Fruit fly (Drosophila melanogaster) whole organism, embryonic: Measurements from ENCODE around the gene tbc.
A peak's percentile ranks its signal among the peaks of the same experiment; 100 is the strongest.

Experiments used
- CG11560 ChIP-seq: fragments of 200-800 bp; sonication (Bioruptor generic); IDR thresholded peaks from 3 replicates; pipeline ENCODE4 v1.3.6; 2022; ENCODE audit warnings: missing biosample characterization, missing genetic modification characterization
- CG12104 ChIP-seq: fragments of 200-800 bp; sonication (Bioruptor generic); optimal IDR thresholded peaks from 3 replicates; lab custom pipeline; 2016; ENCODE audit warnings: missing biosample characterization, missing genetic modification characterization
- CG13775 ChIP-seq: fragments of 200-800 bp; sonication (Bioruptor generic); optimal IDR thresholded peaks from 3 replicates; lab custom pipeline; 2017; ENCODE audit warnings: missing biosample characterization, mild to moderate bottlenecking, missing genetic modification characterization
- CG14441 ChIP-seq: fragments of 200-800 bp; sonication (Bioruptor generic); IDR thresholded peaks from 2 replicates; pipeline ENCODE4 v1.3.6; 2022; ENCODE audit warnings: missing biosample characterization, missing genetic modification characterization
- CG16779 ChIP-seq: fragments of 200-800 bp; sonication (Bioruptor generic); IDR thresholded peaks from 2 replicates; pipeline ENCODE4 v1.3.6; 2022; ENCODE audit warnings: missing biosample characterization, missing genetic modification characterization
- CG16815 ChIP-seq: fragments of 200-800 bp; sonication (Bioruptor generic); optimal IDR thresholded peaks from 3 replicates; lab custom pipeline; 2017; ENCODE audit warnings: missing biosample characterization, mild to moderate bottlenecking, missing genetic modification characterization
- CG17186 ChIP-seq: fragments of 200-800 bp; sonication (Bioruptor generic); optimal IDR thresholded peaks from 3 replicates; lab custom pipeline; 2017; ENCODE audit warnings: missing biosample characterization, missing genetic modification reagents, missing genetic modification characterization
- CG17612 ChIP-seq: fragments of 200-800 bp; sonication (Bioruptor generic); IDR thresholded peaks from 2 replicates; pipeline ENCODE4 v1.3.6; 2022; ENCODE audit warnings: missing biosample characterization, missing genetic modification characterization
- CG17829 ChIP-seq: fragments of 200-800 bp; optimal IDR thresholded peaks from 2 replicates; lab custom pipeline; 2019; ENCODE audit warnings: missing biosample characterization, mild to moderate bottlenecking, missing genetic modification characterization, moderate library complexity
- CG17912 ChIP-seq: fragments of 200-800 bp; sonication (Bioruptor generic); optimal IDR thresholded peaks from 2 replicates; lab custom pipeline; 2018; ENCODE audit warnings: missing biosample characterization, mild to moderate bottlenecking, missing genetic modification characterization
- CG2120 ChIP-seq: fragments of 200-800 bp; sonication (Bioruptor generic); optimal IDR thresholded peaks from 3 replicates; lab custom pipeline; 2016; ENCODE audit warnings: missing biosample characterization, missing genetic modification characterization
- CG2202 ChIP-seq: fragments of 200-800 bp; sonication (Bioruptor generic); optimal IDR thresholded peaks from 2 replicates; lab custom pipeline; 2018; ENCODE audit warnings: missing biosample characterization, mild to moderate bottlenecking, missing genetic modification characterization
- CG30431 ChIP-seq: fragments of 200-800 bp; sonication (Bioruptor generic); optimal IDR thresholded peaks from 2 replicates; lab custom pipeline; 2017; ENCODE audit warnings: missing biosample characterization, missing genetic modification characterization
- CG31388 ChIP-seq: fragments of 200-800 bp; sonication (Bioruptor generic); optimal IDR thresholded peaks from 2 replicates; lab custom pipeline; 2016; ENCODE audit warnings: missing biosample characterization, missing genetic modification characterization
- CG3407 ChIP-seq: fragments of 200-800 bp; sonication (Bioruptor generic); optimal IDR thresholded peaks from 2 replicates; lab custom pipeline; 2018; ENCODE audit warnings: missing biosample characterization, mild to moderate bottlenecking, missing genetic modification characterization
- CG4328 ChIP-seq: fragments of 200-800 bp; sonication (Bioruptor generic); optimal IDR thresholded peaks from 3 replicates; lab custom pipeline; 2017; ENCODE audit warnings: missing biosample characterization, missing genetic modification reagents, missing genetic modification characterization
- CG4707 ChIP-seq: fragments of 200-800 bp; sonication (Bioruptor generic); optimal IDR thresholded peaks from 2 replicates; lab custom pipeline; 2018; ENCODE audit warnings: missing biosample characterization, mild to moderate bottlenecking, missing genetic modification characterization, moderate library complexity
- CG4820 ChIP-seq: fragments of 200-800 bp; sonication (Bioruptor generic); optimal IDR thresholded peaks from 3 replicates; lab custom pipeline; 2016; ENCODE audit warnings: missing biosample characterization, missing genetic modification characterization
- CG6683 ChIP-seq: fragments of 200-800 bp; sonication (Bioruptor generic); optimal IDR thresholded peaks from 2 replicates; lab custom pipeline; 2017; ENCODE audit warnings: missing biosample characterization, mild to moderate bottlenecking, missing genetic modification characterization, missing genetic modification reagents
- CG6689 ChIP-seq: fragments of 200-800 bp; sonication (Bioruptor generic); IDR thresholded peaks from 2 replicates; pipeline ENCODE4 v1.3.6; 2022; ENCODE audit warnings: missing biosample characterization, missing genetic modification characterization
- CG6765 ChIP-seq: fragments of 200-800 bp; sonication (Bioruptor generic); optimal IDR thresholded peaks from 3 replicates; lab custom pipeline; 2017; ENCODE audit warnings: missing biosample characterization, mild to moderate bottlenecking, missing genetic modification characterization
- CG9727 ChIP-seq: fragments of 200-800 bp; sonication (Bioruptor generic); optimal IDR thresholded peaks from 3 replicates; lab custom pipeline; 2017; ENCODE audit warnings: missing biosample characterization, mild to moderate bottlenecking, missing genetic modification characterization
- Dbx ChIP-seq: fragments of 200-800 bp; sonication (Bioruptor generic); IDR thresholded peaks from 3 replicates; pipeline ENCODE4 v1.3.6; 2022; ENCODE audit warnings: missing biosample characterization, missing genetic modification characterization
- Dip2 ChIP-seq: fragments of 200-800 bp; sonication (Bioruptor generic); IDR thresholded peaks from 2 replicates; pipeline ENCODE4 v1.3.6; 2022; ENCODE audit warnings: missing biosample characterization, missing genetic modification characterization
- Dip3 ChIP-seq: fragments of 200-800 bp; sonication (Bioruptor generic); optimal IDR thresholded peaks from 3 replicates; lab custom pipeline; 2016; ENCODE audit warnings: missing biosample characterization, missing genetic modification characterization
- Fer2 ChIP-seq: fragments of 200-800 bp; sonication (Bioruptor generic); optimal IDR thresholded peaks from 2 replicates; lab custom pipeline; 2018; ENCODE audit warnings: missing biosample characterization, mild to moderate bottlenecking, missing genetic modification characterization, moderate library complexity
- GATAe ChIP-seq: fragments of 200-800 bp; sonication (Bioruptor generic); conservative IDR thresholded peaks from 2 replicates; pipeline ENCODE4 v1.3.6; 2022; ENCODE audit warnings: missing biosample characterization, missing genetic modification characterization
- Hr3 ChIP-seq: fragments of 200-800 bp; sonication (Bioruptor generic); optimal IDR thresholded peaks from 3 replicates; lab custom pipeline; 2016; ENCODE audit warnings: missing biosample characterization, missing genetic modification characterization
- Hr78 ChIP-seq, 2 experiments: fragments of 200-800 bp in 1 of 2; fragments of >200 bp in 1 of 2; sonication (Bioruptor generic) in 1 of 2; optimal IDR thresholded peaks; 2 replicates each; lab custom pipeline; 2017 to 2019; ENCODE audit warnings: missing biosample characterization in 2 of 2, missing genetic modification characterization in 2 of 2, mild to moderate bottlenecking in 1 of 2, moderate library complexity in 1 of 2
- Meics ChIP-seq: fragments of 200-800 bp; sonication (Bioruptor generic); optimal IDR thresholded peaks from 2 replicates; lab custom pipeline; 2017; ENCODE audit warnings: missing biosample characterization, mild to moderate bottlenecking, missing genetic modification characterization
- NFAT ChIP-seq: fragments of 200-800 bp; sonication (Bioruptor generic); IDR thresholded peaks from 2 replicates; pipeline ENCODE4 v1.3.6; 2022; ENCODE audit warnings: missing biosample characterization, missing genetic modification characterization
- Nf-YA ChIP-seq: fragments of 200-800 bp; sonication (Bioruptor generic); IDR thresholded peaks from 2 replicates; pipeline ENCODE4 v1.3.6; 2022; ENCODE audit warnings: missing biosample characterization, missing genetic modification characterization
- Stat92E ChIP-seq, 3 experiments: fragments of >200 bp in 2 of 3; fragments of 200-800 bp in 1 of 3; sonication (Bioruptor generic) in 1 of 3; optimal IDR thresholded peaks; 2 replicates each; lab custom pipeline; 2017 to 2019; ENCODE audit warnings: missing biosample characterization in 3 of 3, missing genetic modification characterization in 3 of 3, mild to moderate bottlenecking in 1 of 3, moderate library complexity in 1 of 3
- TFAM ChIP-seq: fragments of 200-800 bp; sonication (Bioruptor generic); optimal IDR thresholded peaks from 2 replicates; lab custom pipeline; 2017; ENCODE audit warnings: missing biosample characterization, missing genetic modification characterization, inconsistent platforms
- Vsx1 ChIP-seq: fragments of 200-800 bp; sonication (Bioruptor generic); optimal IDR thresholded peaks from 2 replicates; lab custom pipeline; 2017; ENCODE audit warnings: missing biosample characterization, mild to moderate bottlenecking, missing genetic modification characterization, missing genetic modification reagents
- bbx ChIP-seq: fragments of 200-800 bp; sonication (Bioruptor generic); IDR thresholded peaks from 2 replicates; pipeline ENCODE4 v1.3.6; 2022; ENCODE audit warnings: missing biosample characterization, missing genetic modification characterization; ENCODE audit not compliant: partially characterized antibody
- btn ChIP-seq: fragments of 200-800 bp; sonication (Bioruptor generic); optimal IDR thresholded peaks from 2 replicates; lab custom pipeline; 2016; ENCODE audit warnings: missing biosample characterization, missing genetic modification characterization
- chif ChIP-seq, 2 experiments: fragments of 200-800 bp; sonication (Bioruptor generic); optimal IDR thresholded peaks; 3 replicates each; lab custom pipeline; 2016; ENCODE audit warnings: missing biosample characterization in 2 of 2, missing genetic modification characterization in 2 of 2
- gcm ChIP-seq: fragments of 200-800 bp; sonication (Bioruptor generic); optimal IDR thresholded peaks from 2 replicates; lab custom pipeline; 2019; ENCODE audit warnings: missing biosample characterization, mild to moderate bottlenecking, missing genetic modification characterization, moderate library complexity
- grau ChIP-seq: fragments of 200-800 bp; optimal IDR thresholded peaks from 3 replicates; lab custom pipeline; 2019; ENCODE audit warnings: missing biosample characterization, mild to moderate bottlenecking, missing genetic modification characterization, moderate library complexity
- kni ChIP-seq: fragments of 200-800 bp; sonication (Bioruptor generic); optimal IDR thresholded peaks from 3 replicates; lab custom pipeline; 2017; ENCODE audit warnings: mild to moderate bottlenecking, missing biosample characterization, missing genetic modification reagents, missing genetic modification characterization
- pan ChIP-seq, 4 experiments: fragments of >200 bp in 3 of 4; fragments of 200-800 bp in 1 of 4; sonication (Bioruptor generic) in 1 of 4; optimal IDR thresholded peaks in 3 of 4; IDR thresholded peaks in 1 of 4; 2 replicates each; pipeline versions ENCODE4 v1.3.6 to Lab custom; 2017 to 2022; ENCODE audit warnings: missing biosample characterization in 2 of 4, missing genetic modification characterization in 2 of 4, mixed read lengths in 1 of 4
- peb ChIP-seq: fragments of 200-800 bp; sonication (Bioruptor generic); IDR thresholded peaks from 2 replicates; pipeline ENCODE4 v1.3.6; 2022; ENCODE audit warnings: missing biosample characterization, missing genetic modification characterization
- phol ChIP-seq: fragments of 200-800 bp; sonication (Bioruptor generic); optimal IDR thresholded peaks from 3 replicates; lab custom pipeline; 2018; ENCODE audit warnings: missing biosample characterization, mild to moderate bottlenecking, missing genetic modification characterization, moderate library complexity
- psq ChIP-seq: fragments of 200-800 bp; sonication (Bioruptor generic); optimal IDR thresholded peaks from 2 replicates; lab custom pipeline; 2017; ENCODE audit warnings: missing biosample characterization, missing genetic modification characterization
- repo ChIP-seq: fragments of 200-800 bp; sonication (Bioruptor generic); optimal IDR thresholded peaks from 2 replicates; lab custom pipeline; 2016; ENCODE audit warnings: missing biosample characterization, missing genetic modification characterization
- sens ChIP-seq: fragments of 200-800 bp; sonication (Bioruptor generic); peaks from one replicate; lab custom pipeline; 2016; ENCODE audit warnings: missing biosample characterization, missing genetic modification characterization
- slp2 ChIP-seq: fragments of 200-800 bp; sonication (Bioruptor generic); optimal IDR thresholded peaks from 2 replicates; lab custom pipeline; 2016; ENCODE audit warnings: missing biosample characterization, missing genetic modification characterization
- vfl ChIP-seq: fragments of 200-800 bp; sonication (Bioruptor generic); optimal IDR thresholded peaks from 2 replicates; lab custom pipeline; 2016; ENCODE audit warnings: missing biosample characterization, missing genetic modification characterization
- z ChIP-seq: fragments of 200-800 bp; sonication (Bioruptor generic); IDR thresholded peaks from 3 replicates; pipeline ENCODE4 v1.3.6; 2022; ENCODE audit warnings: missing biosample characterization, missing genetic modification characterization

Gene tbc

DNA sequence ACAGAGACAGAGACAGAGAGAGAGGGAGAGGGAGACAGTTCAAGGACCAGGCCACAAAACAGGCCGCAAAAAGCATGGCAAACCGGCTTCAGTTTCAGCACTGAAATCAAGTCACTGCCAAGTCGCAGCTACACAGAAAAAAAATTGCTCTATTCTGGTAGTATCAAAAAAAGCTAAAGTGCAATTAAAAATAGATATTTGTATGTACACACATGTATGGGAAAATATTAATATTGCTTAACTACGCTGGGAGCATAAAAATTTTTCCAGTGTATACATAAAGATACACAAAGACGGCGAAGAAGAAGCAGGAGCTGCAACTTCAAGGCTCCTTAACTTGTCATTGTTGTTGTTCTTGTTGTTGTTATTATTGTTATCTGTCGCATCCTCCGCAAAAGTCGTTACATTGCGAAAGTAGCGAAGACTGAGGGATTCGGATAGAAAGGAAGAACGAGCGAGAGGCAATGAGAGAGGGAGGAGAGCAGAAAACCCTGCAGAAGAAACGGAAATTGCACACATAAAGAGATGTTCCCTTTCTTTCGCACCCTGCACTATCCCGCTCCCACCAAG lies 52.0 kb downstream of the tbc start (continued):
- TF ChIP-seq CG31388 (GFP tag; lab: Kevin White, UChicago): no peak
- no peak for TF ChIP-seq CG30431
- peak; percentile 53 for TF ChIP-seq CG2120
- TF ChIP-seq CG16815 (GFP tag; lab: Kevin White, UChicago): no peak
- no peak for TF ChIP-seq btn
- no peak for TF ChIP-seq Fer2
- no peak for TF ChIP-seq CG17829 (tag; lab: Kevin White, UChicago)
- TF ChIP-seq z (GFP tag; lab: Robert Waterston, UW): no peak
- TF ChIP-seq CG6683 (GFP tag; lab: Kevin White, UChicago): no peak
- no peak for TF ChIP-seq Vsx1 (GFP tag; lab: Kevin White, UChicago)
- TF ChIP-seq CG3407: no peak
- TF ChIP-seq CG2202: no peak
- TF ChIP-seq CG4328 (GFP tag; lab: Kevin White, UChicago): no peak
- TF ChIP-seq CG17612: no peak
- TF ChIP-seq CG11560 (tag; lab: Robert Waterston, UW): no peak
- peak; percentile 6 for TF ChIP-seq Hr3
- no peak for TF ChIP-seq CG4820 (GFP tag; lab: Kevin White, UChicago)
- peak; percentile 1 for TF ChIP-seq gcm (GFP tag; lab: Kevin White, UChicago)
- no peak for TF ChIP-seq Meics (GFP tag; lab: Kevin White, UChicago)
- TF ChIP-seq GATAe (GFP tag; lab: Robert Waterston, UW): no peak
- no peak for TF ChIP-seq Hr78 (GFP tag; optimal IDR thresholded peaks at IDR 0.05; lab: Kevin White, UChicago)
- TF ChIP-seq peb (GFP tag; lab: Robert Waterston, UW): no peak
- peak; percentile 45 for TF ChIP-seq grau (tag; lab: Kevin White, UChicago)
- no peak for TF ChIP-seq slp2 (GFP tag; lab: Kevin White, UChicago)
- TF ChIP-seq NFAT (GFP tag; lab: Robert Waterston, UW): no peak
- TF ChIP-seq repo (GFP tag; lab: Kevin White, UChicago): no peak
- TF ChIP-seq Dip3 (GFP tag; lab: Kevin White, UChicago): no peak
- TF ChIP-seq CG9727 (GFP tag; lab: Kevin White, UChicago): peak; percentile 25
- no peak for TF ChIP-seq kni (GFP tag; lab: Kevin White, UChicago)
- TF ChIP-seq psq (GFP tag; lab: Kevin White, UChicago): peak; percentile 4
- no peak for TF ChIP-seq CG17186
- no peak for TF ChIP-seq bbx
- no peak for TF ChIP-seq CG13775 (GFP tag; lab: Kevin White, UChicago)
- no peak for TF ChIP-seq pan (optimal IDR thresholded peaks at IDR 0.05; lab: Kevin White, UChicago)
- peak in 1 of 2 experiments; percentile 37 for TF ChIP-seq pan (GFP tag; optimal IDR thresholded peaks at IDR 0.05 in 1 of 2, IDR thresholded peaks at IDR 0.05 in 1 of 2)
- TF ChIP-seq Stat92E (GFP tag; optimal IDR thresholded peaks at IDR 0.05; lab: Kevin White, UChicago): no peak
- TF ChIP-seq CG16779 (GFP tag; lab: Robert Waterston, UW): no peak
- TF ChIP-seq TFAM (GFP tag; lab: Kevin White, UChicago): no peak
- no peak for TF ChIP-seq Dip2 (GFP tag; lab: Robert Waterston, UW)
- TF ChIP-seq CG12104 (GFP tag; lab: Kevin White, UChicago): no peak
- TF ChIP-seq Nf-YA (GFP tag; lab: Robert Waterston, UW): no peak
- no peak for TF ChIP-seq vfl (GFP tag; lab: Kevin White, UChicago)
- peak; percentile 25 to 35 for TF ChIP-seq chif (GFP tag; optimal IDR thresholded peaks at IDR 0.05; lab: Kevin White, UChicago)
- no peak for TF ChIP-seq Dbx
- TF ChIP-seq sens: peak; percentile 89
- TF ChIP-seq phol (tag; lab: Kevin White, UChicago): no peak
- TF ChIP-seq CG6689 (GFP tag; lab: Robert Waterston, UW): 0 out of 2 replicates have a peak, but pooled peaks have one; percentile 26
- TF ChIP-seq CG17912 (GFP tag; lab: Kevin White, UChicago): no peak
- 0 out of 2 replicates have a peak, but pooled peaks have one; percentile 19 for TF ChIP-seq CG14441 (GFP tag; lab: Robert Waterston, UW)
- no peak for TF ChIP-seq CG4707 (GFP tag; lab: Kevin White, UChicago)
- TF ChIP-seq CG6765 (GFP tag; lab: Kevin White, UChicago): no peak
